Worm (Caenorhabditis elegans): ENCODE data around the gene C09E10.3.

C09E10.3 gene

ce11 chrX:1030867-1031266 lies 39.7 kb upstream of the C09E10.3 start:
- TF ChIP-seq snpc-3.4 (tag; optimal IDR thresholded peaks at IDR 0.05) (no peak), bed-1 (GFP tag; IDR thresholded peaks at IDR 0.05) (no peak), attf-6 (GFP tag; IDR thresholded peaks at IDR 0.05) (no peak), ceh-100 (GFP tag; IDR thresholded peaks at IDR 0.05) (no peak), dpff-1 (tag; optimal IDR thresholded peaks at IDR 0.05) (no peak), egl-44 (GFP tag; IDR thresholded peaks at IDR 0.05) (no peak), snpc-1.3 (tag; optimal IDR thresholded peaks at IDR 0.05; ENCODE audit: insufficient read depth) (no peak), ekl-4 (GFP tag; IDR thresholded peaks at IDR 0.05) (no peak), lsl-1 (GFP tag; optimal IDR thresholded peaks at IDR 0.05) (no peak), B0035.1 (tag; optimal IDR thresholded peaks at IDR 0.05) (no peak), Y56A3A.18 (GFP tag; IDR thresholded peaks at IDR 0.05) (no peak), athp-1 (tag; optimal IDR thresholded peaks at IDR 0.05) (no peak), unc-130 (GFP tag; optimal IDR thresholded peaks at IDR 0.05) (no peak), hlh-12 (tag; optimal IDR thresholded peaks at IDR 0.05) (no peak), repo-1 (tag; optimal IDR thresholded peaks at IDR 0.05) (no peak), rec-8 (tag; optimal IDR thresholded peaks at IDR 0.05) (no peak)

- TF ChIP-seq Y53G8AR.9 (GFP tag; conservative IDR thresholded peaks at IDR 0.05) (no peak), hmg-20 (GFP tag; IDR thresholded peaks at IDR 0.05) (no peak), T07F8.4 (tag; optimal IDR thresholded peaks at IDR 0.05) (no peak), dox-1 (GFP tag; IDR thresholded peaks at IDR 0.05) (no peak), dpl-1 (GFP tag; optimal IDR thresholded peaks at IDR 0.05) (no peak), ceh-91 (GFP tag; IDR thresholded peaks at IDR 0.05) (no peak), snpc-4 (GFP tag; optimal IDR thresholded peaks at IDR 0.05) (no peak), snpc-4 (tag; optimal IDR thresholded peaks at IDR 0.05) (peak in 3 of 4 experiments; percentile 27 to 69 (median 54)), F57A8.1 (GFP tag; optimal IDR thresholded peaks at IDR 0.05) (no peak)
These were observed 36.2 kb upstream of the C09E10.3 start for ce11 chrX:1027370-1027769.

ce11 chrX:1026722-1027121 lies 35.5 kb upstream of the C09E10.3 start:
- TF ChIP-seq lin-40 (tag; optimal IDR thresholded peaks at IDR 0.05), result peak; percentile 48
- TF ChIP-seq die-1 (tag; optimal IDR thresholded peaks at IDR 0.05), result no peak
- TF ChIP-seq ztf-26 (tag; optimal IDR thresholded peaks at IDR 0.05), result peak; percentile 51

- no peak for TF ChIP-seq F37B4.10 (GFP tag; IDR thresholded peaks at IDR 0.05)
- no peak for TF ChIP-seq somi-1 (GFP tag; optimal IDR thresholded peaks at IDR 0.05)
- TF ChIP-seq tbx-9 (tag; optimal IDR thresholded peaks at IDR 0.05; ENCODE audit: borderline replicate concordance), result no peak
- TF ChIP-seq nhr-179 (tag; optimal IDR thresholded peaks at IDR 0.05), result no peak
- no peak for TF ChIP-seq snpc-4 (GFP tag; optimal IDR thresholded peaks at IDR 0.05)
- TF ChIP-seq snpc-4 (tag; optimal IDR thresholded peaks at IDR 0.05), result no peak
- TF ChIP-seq F52B5.7 (tag; optimal IDR thresholded peaks at IDR 0.05), result no peak
- no peak for TF ChIP-seq ztf-6 (GFP tag; IDR thresholded peaks at IDR 0.05)
- no peak for TF ChIP-seq lir-1 (GFP tag; conservative IDR thresholded peaks at IDR 0.05)
- TF ChIP-seq madf-3 (GFP tag; IDR thresholded peaks at IDR 0.05), result no peak
- TF ChIP-seq F10E7.11 (tag; optimal IDR thresholded peaks at IDR 0.05), result no peak
- TF ChIP-seq lin-54 (GFP tag; optimal IDR thresholded peaks at IDR 0.05), result no peak
- TF ChIP-seq mxl-1 (tag; optimal IDR thresholded peaks at IDR 0.05), result no peak
- no peak for TF ChIP-seq egl-44 (GFP tag; IDR thresholded peaks at IDR 0.05)
- TF ChIP-seq F39B2.1 (GFP tag; IDR thresholded peaks at IDR 0.05), result no peak
These were observed 33.8 kb upstream of the C09E10.3 start, which contains the start of gene F55A4.3 for ce11 chrX:1025010-1025409. Gene F55A4.3, minus strand, starts transcription at chrX:1025110.

Data from whole organism, young adult.